Worm (Caenorhabditis elegans) whole organism, L2 larva: ENCODE data around the gene rab-33.

Experiments used
- C34F6.9 ChIP-seq: fragments of 150-350 bp; optimal IDR thresholded peaks from 2 replicates; lab custom pipeline; 2014; ENCODE audit warnings: missing biosample characterization, missing genetic modification characterization
- F13H6.1 ChIP-seq: sonication (generic microtip); optimal IDR thresholded peaks from 2 replicates; lab custom pipeline; 2016; ENCODE audit warnings: missing genetic modification characterization, missing compliant biosample characterization
- R02D3.7 ChIP-seq: fragments of 150-350 bp; optimal IDR thresholded peaks from 2 replicates; lab custom pipeline; 2014; ENCODE audit warnings: missing biosample characterization, missing genetic modification characterization
- Y55F3AM.14 ChIP-seq: fragments of 200-800 bp; sonication (Bioruptor generic); optimal IDR thresholded peaks from 2 replicates; lab custom pipeline; 2018; ENCODE audit warnings: mild to moderate bottlenecking, missing genetic modification characterization, missing compliant biosample characterization
- ZK546.5 ChIP-seq: sonication (generic microtip); optimal IDR thresholded peaks from 2 replicates; lab custom pipeline; 2017; ENCODE audit warnings: missing biosample characterization, missing genetic modification characterization
- alr-1 ChIP-seq: fragments of 150-350 bp; optimal IDR thresholded peaks from 2 replicates; lab custom pipeline; 2014; ENCODE audit warnings: missing biosample characterization, missing genetic modification characterization
- aly-2 ChIP-seq: fragments of 150-350 bp; optimal IDR thresholded peaks from 2 replicates; lab custom pipeline; 2014; ENCODE audit warnings: missing biosample characterization, missing genetic modification characterization
- ceh-16 ChIP-seq: fragments of 150-350 bp; optimal IDR thresholded peaks from 2 replicates; lab custom pipeline; 2014; ENCODE audit warnings: missing biosample characterization, missing genetic modification characterization
- ceh-82 ChIP-seq: fragments of 150-350 bp; optimal IDR thresholded peaks from 2 replicates; lab custom pipeline; 2014; ENCODE audit warnings: missing biosample characterization, missing genetic modification characterization
- crh-2 ChIP-seq: sonication (generic microtip); optimal IDR thresholded peaks from 2 replicates; lab custom pipeline; 2017; ENCODE audit warnings: missing biosample characterization, missing genetic modification characterization
- dmd-4 ChIP-seq: sonication (generic microtip); optimal IDR thresholded peaks from 2 replicates; lab custom pipeline; 2017; ENCODE audit warnings: missing biosample characterization, missing genetic modification characterization
- egl-27 ChIP-seq: sonication (generic microtip); optimal IDR thresholded peaks from 3 replicates; lab custom pipeline; 2017; ENCODE audit warnings: missing biosample characterization, missing genetic modification reagents, missing genetic modification characterization
- elt-1 ChIP-seq: fragments of 150-350 bp; optimal IDR thresholded peaks from 2 replicates; lab custom pipeline; 2014; ENCODE audit warnings: missing biosample characterization, missing genetic modification characterization
- elt-3 ChIP-seq: sonication (generic microtip); optimal IDR thresholded peaks from 2 replicates; lab custom pipeline; 2017; ENCODE audit warnings: missing biosample characterization, missing genetic modification characterization
- fos-1 ChIP-seq: fragments of 150-350 bp; optimal IDR thresholded peaks from 2 replicates; lab custom pipeline; 2014; ENCODE audit warnings: missing biosample characterization, missing genetic modification characterization
- gmeb-1 ChIP-seq: fragments of 150-350 bp; optimal IDR thresholded peaks from 2 replicates; lab custom pipeline; 2014; ENCODE audit warnings: missing biosample characterization, missing genetic modification characterization
- lin-11 ChIP-seq: fragments of 150-350 bp; sonication (generic microtip); optimal IDR thresholded peaks from 2 replicates; lab custom pipeline; 2014; ENCODE audit warnings: missing biosample characterization, missing genetic modification characterization, inconsistent platforms, mixed read lengths
- lin-13 ChIP-seq: fragments of 150-350 bp; optimal IDR thresholded peaks from 2 replicates; lab custom pipeline; 2014; ENCODE audit warnings: missing biosample characterization, missing genetic modification reagents, missing genetic modification characterization
- lin-39 ChIP-seq: fragments of 150-350 bp; optimal IDR thresholded peaks from 2 replicates; lab custom pipeline; 2014; ENCODE audit warnings: missing biosample characterization, missing genetic modification reagents, missing genetic modification characterization
- lsy-2 ChIP-seq, 2 experiments: fragments of 150-350 bp in 1 of 2; sonication (generic microtip) in 1 of 2; optimal IDR thresholded peaks; 2 replicates each; lab custom pipeline; 2014 to 2017; ENCODE audit warnings: missing biosample characterization in 2 of 2, missing genetic modification characterization in 2 of 2
- mab-5 ChIP-seq: fragments of 150-350 bp; optimal IDR thresholded peaks from 2 replicates; lab custom pipeline; 2014; ENCODE audit warnings: missing biosample characterization, missing genetic modification characterization
- mbf-1 ChIP-seq: sonication (generic microtip); optimal IDR thresholded peaks from 2 replicates; lab custom pipeline; 2017; ENCODE audit warnings: missing biosample characterization, missing genetic modification characterization
- mdl-1 ChIP-seq, 2 experiments: fragments of 150-350 bp in 1 of 2; sonication (generic microtip) in 1 of 2; optimal IDR thresholded peaks; 2 replicates each; lab custom pipeline; 2017; ENCODE audit warnings: missing biosample characterization in 2 of 2, missing genetic modification characterization in 2 of 2
- nhr-10 ChIP-seq: sonication (generic microtip); optimal IDR thresholded peaks from 2 replicates; lab custom pipeline; 2017; ENCODE audit warnings: missing biosample characterization, missing genetic modification characterization
- nhr-11 ChIP-seq: fragments of 150-350 bp; optimal IDR thresholded peaks from 2 replicates; lab custom pipeline; 2014; ENCODE audit warnings: missing biosample characterization, missing genetic modification characterization
- nhr-12 ChIP-seq: fragments of 150-350 bp; optimal IDR thresholded peaks from 2 replicates; lab custom pipeline; 2014; ENCODE audit warnings: missing biosample characterization, missing genetic modification characterization
- nhr-129 ChIP-seq: fragments of 150-350 bp; optimal IDR thresholded peaks from 2 replicates; lab custom pipeline; 2014; ENCODE audit warnings: missing biosample characterization, missing genetic modification characterization
- nhr-23 ChIP-seq: fragments of 150-350 bp; optimal IDR thresholded peaks from 2 replicates; lab custom pipeline; 2014; ENCODE audit warnings: missing biosample characterization, missing genetic modification reagents, missing genetic modification characterization
- nhr-237 ChIP-seq: fragments of 150-350 bp; optimal IDR thresholded peaks from 2 replicates; lab custom pipeline; 2014; ENCODE audit warnings: missing biosample characterization, missing genetic modification characterization
- nhr-25 ChIP-seq: fragments of 150-350 bp; sonication (generic microtip); optimal IDR thresholded peaks from 3 replicates; lab custom pipeline; 2014; ENCODE audit warnings: missing biosample characterization, missing genetic modification characterization
- nhr-6 ChIP-seq: fragments of 150-350 bp; optimal IDR thresholded peaks from 2 replicates; lab custom pipeline; 2014; ENCODE audit warnings: missing biosample characterization, missing genetic modification characterization
- nhr-77 ChIP-seq: fragments of 150-350 bp; optimal IDR thresholded peaks from 2 replicates; lab custom pipeline; 2014; ENCODE audit warnings: missing biosample characterization, missing genetic modification characterization
- peb-1 ChIP-seq: fragments of 150-350 bp; optimal IDR thresholded peaks from 2 replicates; lab custom pipeline; 2014; ENCODE audit warnings: missing biosample characterization, missing genetic modification characterization
- sem-4 ChIP-seq: fragments of 150-350 bp; optimal IDR thresholded peaks from 2 replicates; lab custom pipeline; 2014; ENCODE audit warnings: missing biosample characterization, missing genetic modification reagents, missing genetic modification characterization
- skn-1 ChIP-seq: sonication (generic microtip); optimal IDR thresholded peaks from 2 replicates; lab custom pipeline; 2017; ENCODE audit warnings: missing biosample characterization, missing genetic modification characterization
- sma-3 ChIP-seq: sonication (generic microtip); optimal IDR thresholded peaks from 2 replicates; lab custom pipeline; 2016; ENCODE audit warnings: missing genetic modification reagents, missing genetic modification characterization, missing compliant biosample characterization
- sma-9 ChIP-seq, 2 experiments: fragments of 150-350 bp in 1 of 2; sonication (generic microtip) in 1 of 2; optimal IDR thresholded peaks; 2 replicates each; lab custom pipeline; 2014 to 2016; ENCODE audit warnings: missing genetic modification characterization in 2 of 2, mild to moderate bottlenecking in 1 of 2, missing biosample characterization in 1 of 2, missing compliant biosample characterization in 1 of 2, missing genetic modification reagents in 1 of 2, moderate library complexity in 1 of 2
- unc-39 ChIP-seq: fragments of 150-350 bp; optimal IDR thresholded peaks from 2 replicates; lab custom pipeline; 2014; ENCODE audit warnings: missing biosample characterization, missing genetic modification characterization
- unc-55 ChIP-seq: fragments of 150-350 bp; sonication (generic microtip); optimal IDR thresholded peaks from 3 replicates; lab custom pipeline; 2014; ENCODE audit warnings: missing biosample characterization, missing genetic modification reagents, missing genetic modification characterization
- unc-62 ChIP-seq: fragments of 150-350 bp; optimal IDR thresholded peaks from 2 replicates; lab custom pipeline; 2014; ENCODE audit warnings: missing biosample characterization, missing genetic modification reagents, missing genetic modification characterization
- zag-1 ChIP-seq: fragments of 150-350 bp; optimal IDR thresholded peaks from 2 replicates; lab custom pipeline; 2014; ENCODE audit warnings: missing biosample characterization, missing genetic modification characterization
- ztf-1 ChIP-seq: fragments of 200-800 bp; sonication (Bioruptor generic); conservative IDR thresholded peaks from 2 replicates; pipeline ENCODE4 v1.3.6; 2022; ENCODE audit warnings: missing genetic modification characterization, missing compliant biosample characterization
- ztf-11 ChIP-seq: sonication (generic microtip); optimal IDR thresholded peaks from 2 replicates; lab custom pipeline; 2017; ENCODE audit warnings: missing biosample characterization, missing genetic modification characterization

rab-33 gene

DNA sequence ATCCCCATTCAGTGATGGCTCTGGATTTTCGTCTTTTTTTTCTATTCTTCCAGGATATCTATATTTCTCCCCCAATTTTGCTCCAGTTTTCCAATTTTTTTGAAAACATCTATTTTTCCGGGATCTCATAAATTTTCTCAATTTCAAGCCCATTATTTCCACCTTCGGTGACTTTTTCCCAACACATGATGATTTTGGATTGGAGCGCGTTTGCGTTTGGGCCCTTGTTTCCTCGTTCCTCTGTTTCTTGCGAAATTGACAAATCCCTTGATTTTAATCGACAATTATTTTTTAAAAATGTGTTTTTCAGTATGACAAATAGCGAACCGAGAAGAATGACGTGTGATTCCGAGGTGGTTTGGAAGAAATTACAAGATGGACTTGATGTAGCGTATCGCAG lies 32.7 kb downstream of the rab-33 start, which contains the start of gene cul-1:
cul-1 (plus strand) TSS at position 311 of the 400 bp plus-strand sequence.
- peak; percentile 53 for TF ChIP-seq C34F6.9 (tag; lab: Kevin White, UChicago)
- no peak for TF ChIP-seq unc-39 (tag; lab: Kevin White, UChicago)
- peak; percentile 47 for TF ChIP-seq nhr-129 (tag; lab: Kevin White, UChicago)
- no peak for TF ChIP-seq sma-9 (GFP tag; optimal IDR thresholded peaks at IDR 0.05; lab: Kevin White, UChicago)
- TF ChIP-seq sma-9 (tag; optimal IDR thresholded peaks at IDR 0.05; lab: Kevin White, UChicago), result no peak
- TF ChIP-seq ztf-11 (tag; lab: Kevin White, UChicago), result no peak
- peak; percentile 40 for TF ChIP-seq unc-55 (GFP tag; lab: Kevin White, UChicago)
- TF ChIP-seq ceh-16 (tag; lab: Kevin White, UChicago), result no peak
- TF ChIP-seq alr-1 (tag; lab: Kevin White, UChicago), result no peak
- TF ChIP-seq skn-1 (tag; lab: Kevin White, UChicago), result peak; percentile 74
- TF ChIP-seq elt-1 (tag; lab: Kevin White, UChicago), result no peak
- TF ChIP-seq dmd-4, result no peak
- no peak for TF ChIP-seq ZK546.5 (tag; lab: Kevin White, UChicago)
- TF ChIP-seq, all 48 proteins: peak for 4

DNA sequence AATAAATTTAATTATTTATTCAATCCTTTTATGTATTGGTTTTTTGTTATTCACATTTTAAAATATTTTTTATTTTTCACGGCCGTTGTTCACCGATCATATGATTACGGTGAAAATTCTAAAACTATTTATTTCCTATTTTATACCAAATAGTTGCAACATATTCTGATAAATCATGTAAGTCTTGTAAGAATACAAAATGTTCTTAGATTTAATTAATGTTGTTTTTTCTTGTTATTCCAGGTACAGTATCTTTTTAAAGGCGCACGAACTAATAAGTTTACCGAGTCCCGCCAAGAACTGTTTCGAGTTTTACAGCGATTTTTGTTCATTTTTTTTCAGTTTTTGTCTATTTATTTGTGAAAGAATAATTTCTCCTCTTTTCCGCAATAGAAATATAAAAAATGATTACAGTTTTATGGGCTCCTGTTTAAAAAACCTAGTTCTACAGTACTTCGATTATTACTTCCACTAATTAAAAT lies 34.0 kb downstream of the rab-33 start, which contains the start of gene D2045.5:
D2045.5 (minus strand) TSS at position 51 of the 482 bp plus-strand sequence.
- TF ChIP-seq peb-1 (tag; lab: Kevin White, UChicago) (no peak), unc-62 (GFP tag; lab: Kevin White, UChicago) (no peak), ZK546.5 (tag; lab: Kevin White, UChicago) (no peak), nhr-12 (tag; lab: Kevin White, UChicago) (no peak), gmeb-1 (no peak), sem-4 (tag; lab: Kevin White, UChicago) (no peak), elt-1 (tag; lab: Kevin White, UChicago) (no peak), unc-55 (GFP tag; lab: Kevin White, UChicago) (no peak), nhr-77 (tag; lab: Kevin White, UChicago) (no peak), ztf-1 (GFP tag; lab: Robert Waterston, UW) (no peak), zag-1 (tag; lab: Kevin White, UChicago) (no peak), mdl-1 (tag; optimal IDR thresholded peaks at IDR 0.05; lab: Kevin White, UChicago) (no peak), nhr-25 (tag; lab: Kevin White, UChicago) (no peak)

DNA sequence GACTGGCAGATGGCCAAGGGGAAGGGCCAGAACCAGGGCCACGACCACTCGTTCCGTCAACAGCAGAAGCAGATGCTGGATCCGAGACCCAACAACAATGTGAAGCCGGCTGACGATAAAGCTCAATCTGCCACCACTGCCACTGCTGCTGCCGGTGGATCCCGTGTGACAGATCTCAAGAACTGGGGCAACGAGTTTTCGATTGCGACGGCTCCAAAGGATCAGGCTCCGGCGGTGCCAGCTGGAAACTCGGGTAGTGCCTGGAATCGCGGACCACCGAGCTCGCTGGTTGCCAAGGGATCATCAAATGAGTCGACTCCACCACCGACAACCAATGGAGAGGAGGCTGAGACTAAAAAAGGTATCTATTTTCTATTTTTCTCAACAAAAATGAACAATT lies 39.2 kb downstream of the rab-33 start:
- no peak for TF ChIP-seq Y55F3AM.14 (GFP tag; lab: Kevin White, UChicago)
- no peak for TF ChIP-seq mab-5 (tag; lab: Kevin White, UChicago)
- TF ChIP-seq sma-9 (GFP tag; optimal IDR thresholded peaks at IDR 0.05; lab: Kevin White, UChicago), result no peak
- no peak for TF ChIP-seq sma-9 (tag; optimal IDR thresholded peaks at IDR 0.05; lab: Kevin White, UChicago)

DNA sequence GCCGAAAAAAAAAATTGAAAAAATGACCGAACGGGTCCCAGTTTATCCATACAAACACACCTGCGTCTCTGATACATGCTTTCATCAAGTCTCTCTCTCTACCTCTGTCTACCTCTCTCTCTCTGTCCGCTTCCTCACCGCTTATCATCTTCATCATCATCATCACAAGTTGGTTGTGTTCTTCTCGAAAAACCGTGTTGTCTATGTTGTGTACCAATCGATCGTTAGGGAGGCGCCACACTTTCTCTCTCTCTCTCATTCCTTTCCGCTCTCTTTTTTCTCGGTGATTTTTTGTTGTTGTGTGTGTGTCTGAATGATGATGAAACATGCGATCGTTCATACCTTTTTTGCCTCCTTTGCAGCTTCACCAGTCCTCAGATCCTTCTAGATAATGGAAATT lies 40.0 kb downstream of the rab-33 start:
- TF ChIP-seq lin-39 (tag; lab: Kevin White, UChicago) (no peak), Y55F3AM.14 (GFP tag; lab: Kevin White, UChicago) (no peak), nhr-129 (tag; lab: Kevin White, UChicago) (peak; percentile 77), dmd-4 (no peak), mbf-1 (tag; lab: Kevin White, UChicago) (no peak), ceh-16 (tag; lab: Kevin White, UChicago) (no peak), nhr-77 (tag; lab: Kevin White, UChicago) (no peak), peb-1 (tag; lab: Kevin White, UChicago) (no peak), nhr-6 (tag; lab: Kevin White, UChicago) (no peak), unc-39 (tag; lab: Kevin White, UChicago) (no peak), egl-27 (tag; lab: Kevin White, UChicago) (no peak), sma-9 (GFP tag; optimal IDR thresholded peaks at IDR 0.05; lab: Kevin White, UChicago) (peak; percentile 12), sma-9 (tag; optimal IDR thresholded peaks at IDR 0.05; lab: Kevin White, UChicago) (no peak), lsy-2 (tag; optimal IDR thresholded peaks at IDR 0.05; lab: Kevin White, UChicago) (peak in 1 of 2 experiments; percentile 53), nhr-237 (no peak), C34F6.9 (tag; lab: Kevin White, UChicago) (peak; percentile 40), lin-11 (no peak), elt-3 (tag; lab: Kevin White, UChicago) (no peak), ZK546.5 (tag; lab: Kevin White, UChicago) (no peak), F13H6.1 (tag; lab: Kevin White, UChicago) (peak; percentile 10), crh-2 (tag; lab: Kevin White, UChicago) (peak; percentile 43), nhr-12 (tag; lab: Kevin White, UChicago) (no peak), nhr-10 (tag; lab: Kevin White, UChicago) (no peak), lin-13 (GFP tag; lab: Kevin White, UChicago) (peak; percentile 2), sma-3 (GFP tag; lab: Kevin White, UChicago) (peak; percentile 51), unc-55 (GFP tag; lab: Kevin White, UChicago) (no peak), ceh-82 (tag; lab: Kevin White, UChicago) (no peak), elt-1 (tag; lab: Kevin White, UChicago) (no peak), ztf-11 (tag; lab: Kevin White, UChicago) (no peak), fos-1 (tag; lab: Kevin White, UChicago) (peak; percentile 64), zag-1 (tag; lab: Kevin White, UChicago) (no peak), mdl-1 (tag; optimal IDR thresholded peaks at IDR 0.05; lab: Kevin White, UChicago) (no peak), nhr-23 (tag; lab: Kevin White, UChicago) (no peak), sem-4 (tag; lab: Kevin White, UChicago) (no peak), nhr-11 (tag; lab: Kevin White, UChicago) (no peak), ztf-1 (GFP tag; lab: Robert Waterston, UW) (no peak), R02D3.7 (no peak), unc-62 (GFP tag; lab: Kevin White, UChicago) (no peak), aly-2 (tag; lab: Kevin White, UChicago) (no peak)
